Fruit fly (Drosophila melanogaster) whole organism, embryonic: Measurements from ENCODE around the gene mof.
A peak's percentile ranks its signal among the peaks of the same experiment; 100 is the strongest.

Source experiments
- Abd-B ChIP-seq: fragments of 200-800 bp; sonication (Bioruptor generic); optimal IDR thresholded peaks from 2 replicates; lab custom pipeline; 2018; ENCODE audit warnings: missing biosample characterization, mild to moderate bottlenecking, missing genetic modification characterization, moderate library complexity
- CG12219 ChIP-seq: fragments of 200-800 bp; sonication (Bioruptor generic); optimal IDR thresholded peaks from 3 replicates; lab custom pipeline; 2018; ENCODE audit warnings: missing biosample characterization, mild to moderate bottlenecking, missing genetic modification characterization
- CG12744 ChIP-seq: fragments of 200-800 bp; sonication (Bioruptor generic); optimal IDR thresholded peaks from 2 replicates; lab custom pipeline; 2016; ENCODE audit warnings: missing biosample characterization, missing genetic modification characterization
- CG12769 ChIP-seq: fragments of 200-800 bp; sonication (Bioruptor generic); optimal IDR thresholded peaks from 2 replicates; lab custom pipeline; 2019; ENCODE audit warnings: missing biosample characterization, mild to moderate bottlenecking, missing genetic modification characterization, moderate library complexity
- CG13287 ChIP-seq: fragments of 200-800 bp; sonication (Bioruptor generic); IDR thresholded peaks from 2 replicates; pipeline ENCODE4 v1.3.6; 2022; ENCODE audit warnings: missing biosample characterization, missing genetic modification characterization; ENCODE audit not compliant: partially characterized antibody
- CG14050 ChIP-seq: fragments of 200-800 bp; sonication (Bioruptor generic); IDR thresholded peaks from 3 replicates; pipeline ENCODE4 v1.3.6; 2022; ENCODE audit warnings: missing biosample characterization, missing genetic modification characterization
- CG14667 ChIP-seq: fragments of 200-800 bp; sonication (Bioruptor generic); IDR thresholded peaks from 2 replicates; pipeline ENCODE4 v1.3.6; 2022; ENCODE audit warnings: missing biosample characterization, missing genetic modification characterization
- CG15073 ChIP-seq: fragments of 200-800 bp; sonication (Bioruptor generic); optimal IDR thresholded peaks from 2 replicates; lab custom pipeline; 2016; ENCODE audit warnings: missing biosample characterization, missing genetic modification characterization
- CG1529 ChIP-seq: fragments of 200-800 bp; sonication (Bioruptor generic); optimal IDR thresholded peaks from 3 replicates; lab custom pipeline; 2018; ENCODE audit warnings: missing biosample characterization, missing genetic modification characterization
- CG1603 ChIP-seq: fragments of 200-800 bp; sonication (Bioruptor generic); optimal IDR thresholded peaks from 2 replicates; lab custom pipeline; 2019; ENCODE audit warnings: missing biosample characterization, mild to moderate bottlenecking, missing genetic modification characterization, moderate library complexity
- CG17186 ChIP-seq: fragments of 200-800 bp; sonication (Bioruptor generic); optimal IDR thresholded peaks from 3 replicates; lab custom pipeline; 2017; ENCODE audit warnings: missing biosample characterization, missing genetic modification reagents, missing genetic modification characterization
- CG17912 ChIP-seq: fragments of 200-800 bp; sonication (Bioruptor generic); optimal IDR thresholded peaks from 2 replicates; lab custom pipeline; 2018; ENCODE audit warnings: missing biosample characterization, mild to moderate bottlenecking, missing genetic modification characterization
- CG3163 ChIP-seq: fragments of 200-800 bp; sonication (Bioruptor generic); optimal IDR thresholded peaks from 3 replicates; lab custom pipeline; 2016; ENCODE audit warnings: missing biosample characterization, missing genetic modification characterization
- CG32532 ChIP-seq: fragments of 200-800 bp; sonication (Bioruptor generic); IDR thresholded peaks from 2 replicates; pipeline ENCODE4 v1.3.6; 2022; ENCODE audit warnings: missing biosample characterization, missing genetic modification characterization
- CG3838 ChIP-seq: fragments of 200-800 bp; sonication (Bioruptor generic); optimal IDR thresholded peaks from 3 replicates; lab custom pipeline; 2016; ENCODE audit warnings: missing biosample characterization, missing genetic modification characterization
- CG6854 ChIP-seq: fragments of 200-800 bp; sonication (Bioruptor generic); optimal IDR thresholded peaks from 3 replicates; lab custom pipeline; 2017; ENCODE audit warnings: missing biosample characterization, mild to moderate bottlenecking, missing genetic modification characterization
- CG8944 ChIP-seq: fragments of 200-800 bp; sonication (Bioruptor generic); optimal IDR thresholded peaks from 3 replicates; lab custom pipeline; 2016; ENCODE audit warnings: missing biosample characterization, missing genetic modification characterization
- CG9817 ChIP-seq: fragments of 200-800 bp; sonication (Bioruptor generic); optimal IDR thresholded peaks from 2 replicates; lab custom pipeline; 2018; ENCODE audit warnings: missing biosample characterization, mild to moderate bottlenecking, missing genetic modification characterization, moderate library complexity
- CrebB ChIP-seq: fragments of 200-800 bp; sonication (Bioruptor generic); optimal IDR thresholded peaks from 3 replicates; lab custom pipeline; 2018; ENCODE audit warnings: missing biosample characterization, mild to moderate bottlenecking, missing genetic modification characterization
- Dip3 ChIP-seq: fragments of 200-800 bp; sonication (Bioruptor generic); optimal IDR thresholded peaks from 3 replicates; lab custom pipeline; 2016; ENCODE audit warnings: missing biosample characterization, missing genetic modification characterization
- Dp ChIP-seq: fragments of 200-800 bp; sonication (Bioruptor generic); optimal IDR thresholded peaks from 2 replicates; lab custom pipeline; 2018; ENCODE audit warnings: missing biosample characterization, mild to moderate bottlenecking, missing genetic modification characterization, moderate library complexity
- Drgx ChIP-seq: fragments of 200-800 bp; sonication (Bioruptor generic); IDR thresholded peaks from 2 replicates; pipeline ENCODE4 v1.3.6; 2022; ENCODE audit warnings: missing biosample characterization, missing genetic modification characterization
- Gug ChIP-seq: fragments of 200-800 bp; sonication (Bioruptor generic); IDR thresholded peaks from 4 replicates; pipeline ENCODE4 v1.3.6; 2022; ENCODE audit warnings: missing biosample characterization, missing genetic modification characterization
- H15 ChIP-seq: fragments of 200-800 bp; sonication (Bioruptor generic); IDR thresholded peaks from 3 replicates; pipeline ENCODE4 v1.3.6; 2022; ENCODE audit warnings: missing biosample characterization, missing genetic modification characterization
- HmgD ChIP-seq: fragments of 200-800 bp; sonication (Bioruptor generic); optimal IDR thresholded peaks from 3 replicates; lab custom pipeline; 2016; ENCODE audit warnings: missing biosample characterization, missing genetic modification characterization
- Hr3 ChIP-seq: fragments of 200-800 bp; sonication (Bioruptor generic); optimal IDR thresholded peaks from 3 replicates; lab custom pipeline; 2016; ENCODE audit warnings: missing biosample characterization, missing genetic modification characterization
- NC2α ChIP-seq: fragments of 200-800 bp; sonication (Bioruptor generic); optimal IDR thresholded peaks from 2 replicates; lab custom pipeline; 2016; ENCODE audit warnings: missing biosample characterization, missing genetic modification characterization
- NFAT ChIP-seq: fragments of 200-800 bp; sonication (Bioruptor generic); IDR thresholded peaks from 2 replicates; pipeline ENCODE4 v1.3.6; 2022; ENCODE audit warnings: missing biosample characterization, missing genetic modification characterization
- Ravus ChIP-seq: fragments of 200-800 bp; sonication (Bioruptor generic); IDR thresholded peaks from 2 replicates; pipeline ENCODE4 v1.3.6; 2022; ENCODE audit warnings: missing biosample characterization, missing genetic modification characterization
- Sox102F ChIP-seq: fragments of 200-800 bp; sonication (Bioruptor generic); optimal IDR thresholded peaks from 2 replicates; lab custom pipeline; 2018; ENCODE audit warnings: missing biosample characterization, mild to moderate bottlenecking, missing genetic modification characterization, moderate library complexity
- Trl ChIP-seq, 3 experiments: fragments of >200 bp in 2 of 3; fragments of 200-800 bp in 1 of 3; sonication (Bioruptor generic) in 1 of 3; optimal IDR thresholded peaks; 2 replicates in 1 of 3; 3 replicates in 2 of 3; lab custom pipeline; 2016 to 2017; ENCODE audit warnings: missing biosample characterization in 1 of 3, missing genetic modification characterization in 1 of 3
- bab2 ChIP-seq: fragments of 200-800 bp; sonication (Bioruptor generic); optimal IDR thresholded peaks from 2 replicates; lab custom pipeline; 2016; ENCODE audit warnings: missing biosample characterization, missing genetic modification characterization
- chm ChIP-seq: fragments of 200-800 bp; sonication (Bioruptor generic); IDR thresholded peaks from 2 replicates; pipeline ENCODE4 v1.3.6; 2022; ENCODE audit warnings: missing biosample characterization, missing genetic modification characterization
- disco-r ChIP-seq: fragments of 200-800 bp; sonication (Bioruptor generic); optimal IDR thresholded peaks from 2 replicates; lab custom pipeline; 2016; ENCODE audit warnings: missing biosample characterization, missing genetic modification characterization
- emc ChIP-seq: fragments of 200-800 bp; sonication (Bioruptor generic); optimal IDR thresholded peaks from 2 replicates; lab custom pipeline; 2016; ENCODE audit warnings: missing biosample characterization, missing genetic modification characterization
- eyg ChIP-seq: fragments of 200-800 bp; sonication (Bioruptor generic); optimal IDR thresholded peaks from 3 replicates; lab custom pipeline; 2016; ENCODE audit warnings: missing biosample characterization, missing genetic modification characterization
- fd3F ChIP-seq: fragments of 200-800 bp; sonication (Bioruptor generic); optimal IDR thresholded peaks from 2 replicates; lab custom pipeline; 2018; ENCODE audit warnings: missing biosample characterization, mild to moderate bottlenecking, missing genetic modification characterization, moderate library complexity
- grau ChIP-seq: fragments of 200-800 bp; optimal IDR thresholded peaks from 3 replicates; lab custom pipeline; 2019; ENCODE audit warnings: missing biosample characterization, mild to moderate bottlenecking, missing genetic modification characterization, moderate library complexity
- gro ChIP-seq: fragments of 200-800 bp; sonication (Bioruptor generic); optimal IDR thresholded peaks from 2 replicates; lab custom pipeline; 2016; ENCODE audit warnings: missing biosample characterization, missing genetic modification characterization
- hth ChIP-seq: fragments of >200 bp; optimal IDR thresholded peaks from 2 replicates; lab custom pipeline; 2017; ENCODE audit warnings: inconsistent platforms
- insv ChIP-seq, 2 experiments: fragments of 200-800 bp; sonication (Bioruptor generic); optimal IDR thresholded peaks; 3 replicates each; lab custom pipeline; 2016 to 2018; ENCODE audit warnings: missing biosample characterization in 2 of 2, missing genetic modification characterization in 2 of 2
- nmo ChIP-seq: fragments of 200-800 bp; sonication (Bioruptor generic); optimal IDR thresholded peaks from 2 replicates; lab custom pipeline; 2018; ENCODE audit warnings: missing biosample characterization, mild to moderate bottlenecking, missing genetic modification characterization, moderate library complexity
- pita ChIP-seq: fragments of 200-800 bp; sonication (Bioruptor generic); optimal IDR thresholded peaks from 2 replicates; lab custom pipeline; 2017; ENCODE audit warnings: missing biosample characterization, mild to moderate bottlenecking, missing genetic modification characterization
- rib ChIP-seq: fragments of 200-800 bp; sonication (Bioruptor generic); IDR thresholded peaks from 2 replicates; pipeline ENCODE4 v1.3.6; 2022; ENCODE audit warnings: missing biosample characterization, missing genetic modification characterization
- run ChIP-seq: fragments of 200-800 bp; sonication (Bioruptor generic); optimal IDR thresholded peaks from 3 replicates; lab custom pipeline; 2018; ENCODE audit warnings: missing biosample characterization, mild to moderate bottlenecking, missing genetic modification characterization
- sisA ChIP-seq: fragments of 200-800 bp; sonication (Bioruptor generic); IDR thresholded peaks from 2 replicates; pipeline ENCODE4 v1.3.6; 2022; ENCODE audit warnings: missing biosample characterization, missing genetic modification characterization
- sug ChIP-seq: fragments of 200-800 bp; optimal IDR thresholded peaks from 2 replicates; lab custom pipeline; 2019; ENCODE audit warnings: missing biosample characterization, mild to moderate bottlenecking, missing genetic modification characterization, moderate library complexity
- tgo ChIP-seq: fragments of 200-800 bp; sonication (Bioruptor generic); IDR thresholded peaks from 3 replicates; pipeline ENCODE4 v1.3.6; 2022; ENCODE audit warnings: missing biosample characterization, missing genetic modification characterization
- tio ChIP-seq: fragments of 200-800 bp; sonication (Bioruptor generic); optimal IDR thresholded peaks from 2 replicates; lab custom pipeline; 2017; ENCODE audit warnings: missing biosample characterization, missing genetic modification characterization, inconsistent platforms
- vvl ChIP-seq: fragments of 200-800 bp; sonication (Bioruptor generic); IDR thresholded peaks from 2 replicates; pipeline ENCODE4 v1.3.6; 2022; ENCODE audit warnings: missing biosample characterization, missing genetic modification characterization
- wek ChIP-seq: fragments of 200-800 bp; sonication (Bioruptor generic); optimal IDR thresholded peaks from 3 replicates; lab custom pipeline; 2018; ENCODE audit warnings: missing biosample characterization, mild to moderate bottlenecking, missing genetic modification characterization, moderate library complexity

mof gene

DNA sequence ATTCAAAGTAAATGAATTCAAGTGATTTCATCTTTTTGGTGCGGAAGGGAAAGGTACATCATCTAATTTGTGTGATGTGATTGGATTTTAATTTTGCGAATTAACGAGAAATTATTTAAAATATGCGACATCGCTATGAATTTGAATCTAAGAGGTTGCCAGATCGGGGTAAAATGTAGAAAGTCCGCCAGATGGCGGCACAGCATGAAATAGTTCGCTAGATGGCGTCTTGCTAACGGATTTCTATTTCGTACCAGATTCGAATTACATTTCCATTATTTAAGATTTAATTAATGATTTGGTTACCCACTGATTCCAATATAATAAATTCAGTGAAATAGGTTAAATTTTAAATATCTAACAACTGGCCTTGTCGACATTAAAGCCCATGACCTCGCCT lies 6.7 kb upstream of the mof start (continued):
- TF ChIP-seq Drgx (GFP tag; lab: Robert Waterston, UW) (no peak), vvl (GFP tag; lab: Robert Waterston, UW) (peak; percentile 82), CG12219 (GFP tag; lab: Kevin White, UChicago) (no peak), insv (GFP tag; optimal IDR thresholded peaks at IDR 0.05; lab: Kevin White, UChicago) (peak in 1 of 2 experiments; percentile 59), bab2 (GFP tag; lab: Kevin White, UChicago) (peak; percentile 53), fd3F (GFP tag; lab: Kevin White, UChicago) (no peak), nmo (peak; percentile 36), CG14050 (GFP tag; lab: Robert Waterston, UW) (no peak), wek (no peak), CG13287 (peak; percentile 20; the same call in 1 of the 2 replicates), Abd-B (peak; percentile 2), run (tag; lab: Kevin White, UChicago) (no peak), grau (peak; percentile 58), H15 (GFP tag; lab: Robert Waterston, UW) (0 out of 3 replicates have a peak, but pooled peaks have one; percentile 42), CG17186 (GFP tag; lab: Kevin White, UChicago) (no peak), disco-r (GFP tag; lab: Kevin White, UChicago) (no peak), chm (no peak), pita (peak; percentile 37), NC2α (GFP tag; lab: Kevin White, UChicago) (no peak), HmgD (GFP tag; lab: Kevin White, UChicago) (peak; percentile 73), tgo (GFP tag; lab: Robert Waterston, UW) (no peak), NFAT (GFP tag; lab: Robert Waterston, UW) (peak; percentile 67), CG32532 (peak; percentile 71), rib (GFP tag; lab: Robert Waterston, UW) (0 out of 2 replicates have a peak, but pooled peaks have one; percentile 30), CG15073 (GFP tag; lab: Kevin White, UChicago) (no peak), Dip3 (GFP tag; lab: Kevin White, UChicago) (peak; percentile 21), sisA (GFP tag; lab: Robert Waterston, UW) (0 out of 2 replicates have a peak, but pooled peaks have one; percentile 24), CG14667 (GFP tag; lab: Robert Waterston, UW) (0 out of 2 replicates have a peak, but pooled peaks have one; percentile 23), eyg (GFP tag; lab: Kevin White, UChicago) (no peak), Ravus (no peak), CG17912 (peak; percentile 70), hth (lab: Kevin White, UChicago) (no peak), Gug (GFP tag; lab: Robert Waterston, UW) (peak; percentile 29; the same call in 1 of the 4 replicates), CrebB (no peak), Hr3 (GFP tag; lab: Kevin White, UChicago) (peak; percentile 15), gro (GFP tag; lab: Kevin White, UChicago) (peak; percentile 19), CG6854 (no peak), tio (GFP tag; lab: Kevin White, UChicago) (no peak), CG12769 (tag; lab: Kevin White, UChicago) (peak; percentile 46), CG9817 (tag; lab: Kevin White, UChicago) (peak; percentile 25), CG1603 (tag; lab: Kevin White, UChicago) (peak; percentile 77), CG12744 (GFP tag; lab: Kevin White, UChicago) (peak; percentile 10), Trl (optimal IDR thresholded peaks at IDR 0.05; lab: Kevin White, UChicago) (no peak), Trl (GFP tag; optimal IDR thresholded peaks at IDR 0.05; lab: Kevin White, UChicago) (peak; percentile 43), Dp (peak; percentile 84), CG8944 (GFP tag; lab: Kevin White, UChicago) (no peak), CG3838 (no peak), CG3163 (GFP tag; lab: Kevin White, UChicago) (peak; percentile 15), Sox102F (GFP tag; lab: Kevin White, UChicago) (peak; percentile 21), CG1529 (GFP tag; lab: Kevin White, UChicago) (no peak), sug (tag; lab: Kevin White, UChicago) (peak; percentile 52), emc (no peak)
